Fruit fly (Drosophila melanogaster): ENCODE measurements around the gene nero.
A peak's percentile ranks its signal among the peaks of the same experiment; 100 is the strongest.

nero gene

dm6 chr3R:31725486-31726227, 21.7 kb downstream of the nero start (continued):
- no peak for TF ChIP-seq CG16863 (GFP tag; optimal IDR thresholded peaks at IDR 0.05)
- no peak for TF ChIP-seq CG9797 (GFP tag; optimal IDR thresholded peaks at IDR 0.05)
- no peak for TF ChIP-seq lmd (GFP tag; IDR thresholded peaks at IDR 0.05)
- TF ChIP-seq Med (GFP tag), result peak; percentile 63
- TF ChIP-seq CG17359 (tag; optimal IDR thresholded peaks at IDR 0.05), result no peak
- no peak for TF ChIP-seq CG18011 (GFP tag; optimal IDR thresholded peaks at IDR 0.05)
- TF ChIP-seq CG33213 (GFP tag; optimal IDR thresholded peaks at IDR 0.05), result peak; percentile 23
- TF ChIP-seq Elba2 (GFP tag; optimal IDR thresholded peaks at IDR 0.05), result peak; percentile 27
- TF ChIP-seq Gsc (GFP tag; IDR thresholded peaks at IDR 0.05), result no peak
- no peak for TF ChIP-seq nmo (GFP tag; optimal IDR thresholded peaks at IDR 0.05)
- no peak for TF ChIP-seq Ssrp (tag; optimal IDR thresholded peaks at IDR 0.05)
- TF ChIP-seq emc (GFP tag; optimal IDR thresholded peaks at IDR 0.05), result no peak
- TF ChIP-seq CG2712 (tag; optimal IDR thresholded peaks at IDR 0.05), result peak; percentile 16
- TF ChIP-seq CG10565 (GFP tag; optimal IDR thresholded peaks at IDR 0.05), result no peak
- no peak for TF ChIP-seq CG43689 (GFP tag; IDR thresholded peaks at IDR 0.05)

dm6 chr3R:31724580-31725320, 22.6 kb downstream of the nero start:
- peak; percentile 43; the same call in 1 of the 3 replicates for TF ChIP-seq CG34422 (GFP tag; IDR thresholded peaks at IDR 0.05)
- TF ChIP-seq CG1832 (GFP tag; optimal IDR thresholded peaks at IDR 0.05), result peak; percentile 51
- TF ChIP-seq CG4424 (GFP tag; optimal IDR thresholded peaks at IDR 0.05), result no peak
- peak; percentile 31 for TF ChIP-seq her (GFP tag; optimal IDR thresholded peaks at IDR 0.05)
- 0 out of 2 replicates have a peak, but pooled peaks have one; percentile 17 for TF ChIP-seq CG14441 (GFP tag; IDR thresholded peaks at IDR 0.05)
- TF ChIP-seq pros (GFP tag; optimal IDR thresholded peaks at IDR 0.05), result peak; percentile 85
- TF ChIP-seq stc (GFP tag; IDR thresholded peaks at IDR 0.05), result peak; percentile 9; the same call in 1 of the 2 replicates
- peak in 1 of 3 experiments; percentile 29 for TF ChIP-seq Stat92E (GFP tag; optimal IDR thresholded peaks at IDR 0.05)
- TF ChIP-seq Meics (GFP tag; optimal IDR thresholded peaks at IDR 0.05), result peak; percentile 12
- TF ChIP-seq cad (GFP tag; optimal IDR thresholded peaks at IDR 0.05), result no peak
- TF ChIP-seq CG13287 (GFP tag; IDR thresholded peaks at IDR 0.05; ENCODE audit: partially characterized antibody), result peak; percentile 42
- 0 out of 2 replicates have a peak, but pooled peaks have one; percentile 36 for TF ChIP-seq Scr (GFP tag; IDR thresholded peaks at IDR 0.05; ENCODE audit: partially characterized antibody)
- TF ChIP-seq Fer1 (GFP tag; optimal IDR thresholded peaks at IDR 0.05), result peak; percentile 26
- TF ChIP-seq ranshi (GFP tag; IDR thresholded peaks at IDR 0.05), result no peak
- 0 out of 3 replicates have a peak, but pooled peaks have one; percentile 45 for TF ChIP-seq zfh1 (GFP tag; IDR thresholded peaks at IDR 0.05)
- TF ChIP-seq CG1792 (GFP tag; optimal IDR thresholded peaks at IDR 0.05), result no peak
- peak; percentile 24 for TF ChIP-seq lab (GFP tag; optimal IDR thresholded peaks at IDR 0.05)
- peak; percentile 20; the same call in 1 of the 2 replicates for TF ChIP-seq Drgx (GFP tag; IDR thresholded peaks at IDR 0.05)
- peak; percentile 29 for TF ChIP-seq CG18599 (GFP tag; optimal IDR thresholded peaks at IDR 0.05)
- peak; percentile 19 for TF ChIP-seq CG12071 (GFP tag; optimal IDR thresholded peaks at IDR 0.05)
- peak; percentile 59 for TF ChIP-seq CG3163 (GFP tag; optimal IDR thresholded peaks at IDR 0.05)
- 0 out of 3 replicates have a peak, but pooled peaks have one; percentile 37 for TF ChIP-seq CG11695 (GFP tag; IDR thresholded peaks at IDR 0.05)
- TF ChIP-seq Hr78 (GFP tag; optimal IDR thresholded peaks at IDR 0.05), result peak in 1 of 2 experiments; percentile 54
- no peak for TF ChIP-seq zf30C (GFP tag; optimal IDR thresholded peaks at IDR 0.05)
- TF ChIP-seq gsb (GFP tag; IDR thresholded peaks at IDR 0.05), result no peak
- TF ChIP-seq sim (GFP tag; IDR thresholded peaks at IDR 0.05), result no peak
- TF ChIP-seq Jarid2 (GFP tag; optimal IDR thresholded peaks at IDR 0.05), result peak; percentile 74
- no peak for TF ChIP-seq CG15696 (tag; optimal IDR thresholded peaks at IDR 0.05)
- 0 out of 2 replicates have a peak, but pooled peaks have one; percentile 9 for TF ChIP-seq ttk (GFP tag; IDR thresholded peaks at IDR 0.05)
- 0 out of 3 replicates have a peak, but pooled peaks have one; percentile 23 for TF ChIP-seq dysf (GFP tag; IDR thresholded peaks at IDR 0.05)
- TF ChIP-seq C15 (GFP tag; IDR thresholded peaks at IDR 0.05), result no peak
- TF ChIP-seq odd (GFP tag; optimal IDR thresholded peaks at IDR 0.05), result no peak
